Fruit fly (Drosophila melanogaster): ENCODE data around the gene atk.
A peak's percentile ranks its signal among the peaks of the same experiment; 100 is the strongest.

Gene atk

dm6 chr3L:20447957-20448356 lies 16.7 kb downstream of the atk start (continued):
- peak; percentile 74 for TF ChIP-seq CG6854 (GFP tag; optimal IDR thresholded peaks at IDR 0.05)
- no peak for TF ChIP-seq shn (GFP tag; optimal IDR thresholded peaks at IDR 0.05)
- no peak for TF ChIP-seq Adf1 (GFP tag; IDR thresholded peaks at IDR 0.05)
- TF ChIP-seq usp (GFP tag; optimal IDR thresholded peaks at IDR 0.05), result no peak
- no peak for TF ChIP-seq Hsf (GFP tag; optimal IDR thresholded peaks at IDR 0.05)
- TF ChIP-seq Xrp1 (GFP tag; IDR thresholded peaks at IDR 0.05), result peak; percentile 20; the same call in 1 of the 2 replicates
- peak; percentile 20 for TF ChIP-seq CoRest (tag; optimal IDR thresholded peaks at IDR 0.05)
- TF ChIP-seq CG17385 (GFP tag; optimal IDR thresholded peaks at IDR 0.05), result peak; percentile 38
- no peak for TF ChIP-seq CG14667 (GFP tag; IDR thresholded peaks at IDR 0.05)
- TF ChIP-seq Nf-YC (tag; optimal IDR thresholded peaks at IDR 0.05), result no peak
- TF ChIP-seq Myb (GFP tag; optimal IDR thresholded peaks at IDR 0.05), result no peak
- TF ChIP-seq CG15011 (GFP tag; optimal IDR thresholded peaks at IDR 0.05), result no peak
- peak; percentile 36 for TF ChIP-seq CG8359 (GFP tag; optimal IDR thresholded peaks at IDR 0.05; ENCODE audit: borderline replicate concordance)
- no peak for TF ChIP-seq HLH3B (GFP tag; IDR thresholded peaks at IDR 0.05)
- no peak for TF ChIP-seq CG18011 (GFP tag; optimal IDR thresholded peaks at IDR 0.05)
- peak; percentile 75 for TF ChIP-seq Fer1 (GFP tag; optimal IDR thresholded peaks at IDR 0.05)
- TF ChIP-seq mam (GFP tag; optimal IDR thresholded peaks at IDR 0.05), result no peak
- TF ChIP-seq CG6689 (GFP tag; IDR thresholded peaks at IDR 0.05), result no peak
- no peak for TF ChIP-seq ase (GFP tag; IDR thresholded peaks at IDR 0.05)
- TF ChIP-seq CG4404 (GFP tag; IDR thresholded peaks at IDR 0.05), result no peak
- no peak for TF ChIP-seq ttk (GFP tag; IDR thresholded peaks at IDR 0.05)
- no peak for TF ChIP-seq tgo (GFP tag; IDR thresholded peaks at IDR 0.05)
- no peak for TF ChIP-seq CG12942 (GFP tag; optimal IDR thresholded peaks at IDR 0.05)
- no peak for TF ChIP-seq GATAe (GFP tag; conservative IDR thresholded peaks at IDR 0.05)
- TF ChIP-seq Oli (tag; optimal IDR thresholded peaks at IDR 0.05), result no peak
- no peak for TF ChIP-seq CG14965 (GFP tag; optimal IDR thresholded peaks at IDR 0.05; ENCODE audit: borderline replicate concordance)
- TF ChIP-seq ems (GFP tag; optimal IDR thresholded peaks at IDR 0.05), result no peak
- no peak for TF ChIP-seq CG13287 (GFP tag; IDR thresholded peaks at IDR 0.05; ENCODE audit: partially characterized antibody)
- no peak for TF ChIP-seq emc (GFP tag; optimal IDR thresholded peaks at IDR 0.05)
- TF ChIP-seq MBD-R2 (GFP tag; IDR thresholded peaks at IDR 0.05), result no peak
- no peak for TF ChIP-seq tna (GFP tag; IDR thresholded peaks at IDR 0.05; ENCODE audit: partially characterized antibody)
- no peak for TF ChIP-seq nerfin-2 (GFP tag; IDR thresholded peaks at IDR 0.05; ENCODE audit: partially characterized antibody)
- TF ChIP-seq gro (GFP tag; optimal IDR thresholded peaks at IDR 0.05), result no peak
- no peak for TF ChIP-seq fu2 (GFP tag; optimal IDR thresholded peaks at IDR 0.05)
- no peak for TF ChIP-seq CG3407 (GFP tag; optimal IDR thresholded peaks at IDR 0.05)
- TF ChIP-seq CG34376 (GFP tag; optimal IDR thresholded peaks at IDR 0.05), result no peak
- TF ChIP-seq CG14710 (tag; optimal IDR thresholded peaks at IDR 0.05), result no peak
- TF ChIP-seq CG1603 (tag; optimal IDR thresholded peaks at IDR 0.05), result peak; percentile 2
- TF ChIP-seq Sox102F (GFP tag; optimal IDR thresholded peaks at IDR 0.05), result no peak
- no peak for TF ChIP-seq tin (GFP tag; optimal IDR thresholded peaks at IDR 0.05)
- no peak for TF ChIP-seq CG16863 (GFP tag; optimal IDR thresholded peaks at IDR 0.05)
- TF ChIP-seq lab (GFP tag; optimal IDR thresholded peaks at IDR 0.05), result peak; percentile 84
- TF ChIP-seq Dip2 (GFP tag; IDR thresholded peaks at IDR 0.05), result no peak
- TF ChIP-seq chif (GFP tag; optimal IDR thresholded peaks at IDR 0.05), result no peak
- TF ChIP-seq Med (GFP tag), result peak; percentile 77
- TF ChIP-seq lbe (GFP tag; optimal IDR thresholded peaks at IDR 0.05), result peak; percentile 61
- no peak for TF ChIP-seq CG10366 (GFP tag; IDR thresholded peaks at IDR 0.05)
- no peak for TF ChIP-seq B-H1 (GFP tag; IDR thresholded peaks at IDR 0.05)
- TF ChIP-seq CG30020 (tag; optimal IDR thresholded peaks at IDR 0.05), result no peak
- TF ChIP-seq CG8290 (GFP tag; optimal IDR thresholded peaks at IDR 0.05), result no peak
- peak in 1 of 2 experiments; percentile 72 for TF ChIP-seq CG8290 (tag; optimal IDR thresholded peaks at IDR 0.05)
- no peak for TF ChIP-seq Atf6 (GFP tag; IDR thresholded peaks at IDR 0.05)
- TF ChIP-seq nau (GFP tag; optimal IDR thresholded peaks at IDR 0.05), result no peak
